Fruit fly (Drosophila melanogaster) whole organism, prepupa: Measurements from ENCODE around the gene CG17681.
A peak's percentile ranks its signal among the peaks of the same experiment; 100 is the strongest.

Experiments
- Blimp-1 ChIP-seq: fragments of 200-800 bp; sonication (Bioruptor generic); optimal IDR thresholded peaks from 3 replicates; lab custom pipeline; 2017; ENCODE audit warnings: missing biosample characterization, missing genetic modification characterization, mild to moderate bottlenecking, moderate library complexity, missing genetic modification reagents
- CG10669 ChIP-seq: fragments of 200-800 bp; sonication (Bioruptor generic); optimal IDR thresholded peaks from 3 replicates; lab custom pipeline; 2018; ENCODE audit warnings: missing biosample characterization, mild to moderate bottlenecking, missing genetic modification characterization, moderate library complexity
- CG11294 ChIP-seq: fragments of 200-800 bp; sonication (Bioruptor generic); IDR thresholded peaks from 2 replicates; pipeline ENCODE4 v1.3.6; 2022; ENCODE audit warnings: missing biosample characterization, missing genetic modification characterization
- CG11762 ChIP-seq: fragments of 200-800 bp; sonication (Bioruptor generic); optimal IDR thresholded peaks from 3 replicates; lab custom pipeline; 2016; ENCODE audit warnings: missing biosample characterization, missing genetic modification characterization; ENCODE audit not compliant: insufficient read depth
- CG15336 ChIP-seq: fragments of 200-800 bp; sonication (Bioruptor generic); IDR thresholded peaks from 2 replicates; pipeline ENCODE4 v1.3.6; 2022; ENCODE audit warnings: missing biosample characterization, missing genetic modification characterization
- CG1621 ChIP-seq: fragments of 200-800 bp; sonication (Bioruptor generic); optimal IDR thresholded peaks from 3 replicates; lab custom pipeline; 2018; ENCODE audit warnings: missing biosample characterization, mild to moderate bottlenecking, missing genetic modification characterization
- CG32006 ChIP-seq: fragments of 200-800 bp; sonication (Bioruptor generic); optimal IDR thresholded peaks from 3 replicates; lab custom pipeline; 2017; ENCODE audit warnings: missing biosample characterization, mild to moderate bottlenecking, missing genetic modification characterization
- CG34406 ChIP-seq: fragments of 200-800 bp; sonication (Bioruptor generic); optimal IDR thresholded peaks from 3 replicates; lab custom pipeline; 2016; ENCODE audit warnings: missing biosample characterization, missing genetic modification characterization
- CG3919 ChIP-seq: fragments of 200-800 bp; sonication (Bioruptor generic); optimal IDR thresholded peaks from 3 replicates; lab custom pipeline; 2016; ENCODE audit warnings: missing biosample characterization, missing genetic modification characterization
- CG4318 ChIP-seq: fragments of 200-800 bp; sonication (Bioruptor generic); optimal IDR thresholded peaks from 3 replicates; lab custom pipeline; 2017; ENCODE audit warnings: missing biosample characterization, mild to moderate bottlenecking, missing genetic modification characterization
- CG6163 ChIP-seq: fragments of 200-800 bp; sonication (Bioruptor generic); IDR thresholded peaks from 3 replicates; pipeline ENCODE4 v1.3.6; 2022; ENCODE audit warnings: missing biosample characterization, missing genetic modification characterization
- CG6276 ChIP-seq: fragments of 200-800 bp; sonication (Bioruptor generic); optimal IDR thresholded peaks from 2 replicates; lab custom pipeline; 2017; ENCODE audit warnings: missing biosample characterization, mild to moderate bottlenecking, missing genetic modification characterization
- CG6792 ChIP-seq: fragments of 200-800 bp; sonication (Bioruptor generic); optimal IDR thresholded peaks from 3 replicates; lab custom pipeline; 2016; ENCODE audit warnings: missing biosample characterization, missing genetic modification characterization
- CG6854 ChIP-seq: fragments of 200-800 bp; sonication (Bioruptor generic); optimal IDR thresholded peaks from 2 replicates; lab custom pipeline; 2017; ENCODE audit warnings: missing biosample characterization, mild to moderate bottlenecking, missing genetic modification characterization
- CG7368 ChIP-seq: fragments of 200-800 bp; sonication (Bioruptor generic); optimal IDR thresholded peaks from 3 replicates; lab custom pipeline; 2016; ENCODE audit warnings: missing biosample characterization, missing genetic modification characterization
- CG8119 ChIP-seq: fragments of 200-800 bp; sonication (Bioruptor generic); IDR thresholded peaks from 3 replicates; pipeline ENCODE4 v1.3.6; 2022; ENCODE audit warnings: missing biosample characterization, missing genetic modification characterization
- CG8319 ChIP-seq: fragments of 200-800 bp; sonication (Bioruptor generic); optimal IDR thresholded peaks from 3 replicates; lab custom pipeline; 2016; ENCODE audit warnings: missing biosample characterization, missing genetic modification characterization
- CG8632 ChIP-seq: fragments of 200-800 bp; sonication (Bioruptor generic); optimal IDR thresholded peaks from 3 replicates; lab custom pipeline; 2016; ENCODE audit warnings: missing biosample characterization, missing genetic modification characterization
- CG9139 ChIP-seq: fragments of 200-800 bp; sonication (Bioruptor generic); optimal IDR thresholded peaks from 3 replicates; lab custom pipeline; 2017; ENCODE audit warnings: missing biosample characterization, mild to moderate bottlenecking, missing genetic modification characterization
- Eip75B ChIP-seq: fragments of 200-800 bp; sonication (Bioruptor generic); optimal IDR thresholded peaks from 3 replicates; lab custom pipeline; 2016; ENCODE audit warnings: missing biosample characterization, missing genetic modification characterization
- Eip78C ChIP-seq: fragments of 200-800 bp; sonication (Bioruptor generic); peaks from one replicate; lab custom pipeline; 2016; ENCODE audit warnings: missing biosample characterization, missing genetic modification characterization
- Eip93F ChIP-seq: fragments of 200-800 bp; sonication (Bioruptor generic); optimal IDR thresholded peaks from 2 replicates; lab custom pipeline; 2016; ENCODE audit warnings: missing biosample characterization, mild to moderate bottlenecking, missing genetic modification characterization
- Ets21C ChIP-seq: fragments of 200-800 bp; sonication (Bioruptor generic); optimal IDR thresholded peaks from 3 replicates; lab custom pipeline; 2016; ENCODE audit warnings: missing biosample characterization, missing genetic modification characterization
- Ets96B ChIP-seq: fragments of 200-800 bp; optimal IDR thresholded peaks from 2 replicates; lab custom pipeline; 2019; ENCODE audit warnings: missing biosample characterization, mild to moderate bottlenecking, missing genetic modification characterization, moderate library complexity
- Gug ChIP-seq: fragments of 200-800 bp; sonication (Bioruptor generic); IDR thresholded peaks from 2 replicates; pipeline ENCODE4 v1.3.6; 2022; ENCODE audit warnings: missing biosample characterization, missing genetic modification characterization
- Hr38 ChIP-seq: sonication (Bioruptor generic); optimal IDR thresholded peaks from 2 replicates; lab custom pipeline; 2016; ENCODE audit warnings: missing biosample characterization, missing genetic modification characterization
- Hr39 ChIP-seq: fragments of 200-800 bp; sonication (Bioruptor generic); optimal IDR thresholded peaks from 2 replicates; lab custom pipeline; 2016; ENCODE audit warnings: missing biosample characterization, missing genetic modification characterization
- Hr4 ChIP-seq: fragments of 200-800 bp; sonication (Bioruptor generic); optimal IDR thresholded peaks from 3 replicates; lab custom pipeline; 2016; ENCODE audit warnings: missing biosample characterization, missing genetic modification characterization
- Lpt ChIP-seq: fragments of 200-800 bp; sonication (Bioruptor generic); optimal IDR thresholded peaks from 3 replicates; lab custom pipeline; 2016; ENCODE audit warnings: missing biosample characterization, missing genetic modification characterization
- Met ChIP-seq: fragments of 200-800 bp; sonication (Bioruptor generic); optimal IDR thresholded peaks from 3 replicates; lab custom pipeline; 2016; ENCODE audit warnings: missing biosample characterization, missing genetic modification characterization
- OdsH ChIP-seq: fragments of 200-800 bp; sonication (Bioruptor generic); optimal IDR thresholded peaks from 3 replicates; lab custom pipeline; 2016; ENCODE audit warnings: missing biosample characterization, missing genetic modification characterization
- Smox ChIP-seq: fragments of 200-800 bp; sonication (Bioruptor generic); optimal IDR thresholded peaks from 3 replicates; lab custom pipeline; 2016; ENCODE audit warnings: missing biosample characterization, missing genetic modification characterization
- Sox102F ChIP-seq: fragments of 200-800 bp; sonication (Bioruptor generic); optimal IDR thresholded peaks from 2 replicates; lab custom pipeline; 2016; ENCODE audit warnings: missing biosample characterization, mild to moderate bottlenecking, missing genetic modification characterization
- Sox14 ChIP-seq: fragments of 200-800 bp; sonication (Bioruptor generic); optimal IDR thresholded peaks from 3 replicates; lab custom pipeline; 2016; ENCODE audit warnings: missing biosample characterization, missing genetic modification characterization
- Sox15 ChIP-seq: fragments of 200-800 bp; sonication (Bioruptor generic); optimal IDR thresholded peaks from 3 replicates; lab custom pipeline; 2016; ENCODE audit warnings: missing biosample characterization, missing genetic modification characterization
- achi ChIP-seq: fragments of 200-800 bp; sonication (Bioruptor generic); optimal IDR thresholded peaks from 3 replicates; lab custom pipeline; 2016; ENCODE audit warnings: missing biosample characterization, missing genetic modification characterization
- acj6 ChIP-seq: fragments of 200-800 bp; sonication (Bioruptor generic); optimal IDR thresholded peaks from 3 replicates; lab custom pipeline; 2016; ENCODE audit warnings: missing biosample characterization, missing genetic modification characterization
- cyc ChIP-seq: fragments of 200-800 bp; sonication (Bioruptor generic); optimal IDR thresholded peaks from 3 replicates; lab custom pipeline; 2016; ENCODE audit warnings: missing biosample characterization, missing genetic modification characterization
- dac ChIP-seq: fragments of 200-800 bp; sonication (Bioruptor generic); optimal IDR thresholded peaks from 2 replicates; lab custom pipeline; 2017; ENCODE audit warnings: missing biosample characterization, mild to moderate bottlenecking, missing genetic modification characterization
- dsx ChIP-seq: fragments of 200-800 bp; optimal IDR thresholded peaks from 3 replicates; lab custom pipeline; 2019; ENCODE audit warnings: missing biosample characterization, mild to moderate bottlenecking, missing genetic modification characterization, moderate library complexity; ENCODE audit not compliant: poor library complexity, severe bottlenecking
- esn ChIP-seq: fragments of 200-800 bp; sonication (Bioruptor generic); optimal IDR thresholded peaks from 2 replicates; lab custom pipeline; 2016; ENCODE audit warnings: missing biosample characterization, mild to moderate bottlenecking, missing genetic modification characterization, moderate library complexity
- fd59A ChIP-seq: fragments of 200-800 bp; sonication (Bioruptor generic); optimal IDR thresholded peaks from 2 replicates; lab custom pipeline; 2017; ENCODE audit warnings: missing biosample characterization, mild to moderate bottlenecking, missing genetic modification characterization, missing genetic modification reagents
- fd85E ChIP-seq: fragments of 200-800 bp; sonication (Bioruptor generic); optimal IDR thresholded peaks from 3 replicates; lab custom pipeline; 2016; ENCODE audit warnings: missing biosample characterization, missing genetic modification characterization
- fkh ChIP-seq: fragments of 200-800 bp; sonication (Bioruptor generic); optimal IDR thresholded peaks from 3 replicates; lab custom pipeline; 2017; ENCODE audit warnings: missing biosample characterization, mild to moderate bottlenecking, missing genetic modification characterization, moderate library complexity
- net ChIP-seq: fragments of 200-800 bp; sonication (Bioruptor generic); optimal IDR thresholded peaks from 3 replicates; lab custom pipeline; 2016; ENCODE audit warnings: missing biosample characterization, missing genetic modification characterization
- pdm3 ChIP-seq: fragments of 200-800 bp; sonication (Bioruptor generic); optimal IDR thresholded peaks from 3 replicates; lab custom pipeline; 2016; ENCODE audit warnings: missing biosample characterization, missing genetic modification characterization
- salr ChIP-seq, 2 experiments: fragments of 200-800 bp; sonication (Bioruptor generic); optimal IDR thresholded peaks; 3 replicates each; lab custom pipeline; 2016 to 2018; ENCODE audit warnings: missing biosample characterization in 2 of 2, missing genetic modification characterization in 2 of 2, mild to moderate bottlenecking in 1 of 2
- spab ChIP-seq: fragments of 200-800 bp; sonication (Bioruptor generic); optimal IDR thresholded peaks from 2 replicates; lab custom pipeline; 2017; ENCODE audit warnings: missing biosample characterization, mild to moderate bottlenecking, missing genetic modification characterization, missing genetic modification reagents
- svp ChIP-seq: fragments of 200-800 bp; sonication (Bioruptor generic); peaks from one replicate; lab custom pipeline; 2016; ENCODE audit warnings: missing biosample characterization, missing genetic modification characterization
- topi ChIP-seq: fragments of 200-800 bp; sonication (Bioruptor generic); optimal IDR thresholded peaks from 3 replicates; lab custom pipeline; 2016; ENCODE audit warnings: missing biosample characterization, missing genetic modification characterization
- vri ChIP-seq: fragments of 200-800 bp; sonication (Bioruptor generic); optimal IDR thresholded peaks from 3 replicates; lab custom pipeline; 2016; ENCODE audit warnings: missing biosample characterization, mild to moderate bottlenecking, missing genetic modification characterization

CG17681 gene

dm6 chr2L:18115104-18115503 is 37.8 kb upstream of the CG17681 start:
- peak; percentile 31 for TF ChIP-seq vri (GFP tag; lab: Kevin White, UChicago)
- TF ChIP-seq svp (GFP tag; lab: Kevin White, UChicago), result peak; percentile 54
- TF ChIP-seq OdsH (GFP tag; lab: Kevin White, UChicago), result no peak
- peak; percentile 13 for TF ChIP-seq fkh

dm6 chr2L:18119643-18120042 is 33.3 kb upstream of the CG17681 start, which contains the start of gene CG5758:
TSS of gene CG5758 (plus strand) at chr2L:18119995.
- no peak for TF ChIP-seq CG15336
- TF ChIP-seq CG32006, result no peak
- TF ChIP-seq Ets21C (GFP tag; lab: Kevin White, UChicago), result no peak
- TF ChIP-seq CG3919 (GFP tag; lab: Kevin White, UChicago), result peak; percentile 47
- peak; percentile 1 for TF ChIP-seq CG8319 (GFP tag; lab: Kevin White, UChicago)
- no peak for TF ChIP-seq CG11294 (GFP tag; lab: Robert Waterston, UW)
- TF ChIP-seq CG4318 (GFP tag; lab: Kevin White, UChicago), result no peak
- peak; percentile 6 for TF ChIP-seq Ets96B
- no peak; the same call in 1 of the 2 replicates for TF ChIP-seq Gug (GFP tag; lab: Robert Waterston, UW)
- TF ChIP-seq CG11762 (GFP tag; lab: Kevin White, UChicago), result no peak
- TF ChIP-seq net (GFP tag; lab: Kevin White, UChicago), result peak; percentile 30
- peak; percentile 50 for TF ChIP-seq Smox
- TF ChIP-seq Sox15 (GFP tag; lab: Kevin White, UChicago), result no peak
- TF ChIP-seq CG8632 (GFP tag; lab: Kevin White, UChicago), result no peak
- TF ChIP-seq salr (GFP tag; optimal IDR thresholded peaks at IDR 0.05; lab: Kevin White, UChicago), result no peak
- TF ChIP-seq Hr38 (GFP tag; lab: Kevin White, UChicago), result no peak
- peak; percentile 26 for TF ChIP-seq OdsH (GFP tag; lab: Kevin White, UChicago)
- TF ChIP-seq Eip75B, result peak; percentile 31
- no peak for TF ChIP-seq CG34406 (GFP tag; lab: Kevin White, UChicago)
- TF ChIP-seq CG1621 (tag; lab: Kevin White, UChicago), result peak; percentile 79
- no peak for TF ChIP-seq CG6276
- TF ChIP-seq spab, result no peak
- TF ChIP-seq Blimp-1 (GFP tag; lab: Kevin White, UChicago), result no peak
- no peak for TF ChIP-seq acj6 (GFP tag; lab: Kevin White, UChicago)
- TF ChIP-seq esn, result peak; percentile 50
- TF ChIP-seq CG10669 (GFP tag; lab: Kevin White, UChicago), result no peak
- TF ChIP-seq topi (GFP tag; lab: Kevin White, UChicago), result peak; percentile 34
- TF ChIP-seq CG7368 (GFP tag; lab: Kevin White, UChicago), result no peak
- TF ChIP-seq fd85E (GFP tag; lab: Kevin White, UChicago), result no peak
- peak; percentile 82 for TF ChIP-seq Eip78C (GFP tag; lab: Kevin White, UChicago)
- TF ChIP-seq Hr39 (GFP tag; lab: Kevin White, UChicago), result peak; percentile 31
- TF ChIP-seq fkh, result no peak
- peak; percentile 25 for TF ChIP-seq vri (GFP tag; lab: Kevin White, UChicago)
- TF ChIP-seq dac (GFP tag; lab: Kevin White, UChicago), result no peak
- no peak for TF ChIP-seq CG6163 (GFP tag; lab: Robert Waterston, UW)
- peak; percentile 33 for TF ChIP-seq Sox14 (GFP tag; lab: Kevin White, UChicago)
- TF ChIP-seq dsx (GFP tag; lab: Kevin White, UChicago), result no peak
- peak; percentile 16 for TF ChIP-seq cyc (GFP tag; lab: Kevin White, UChicago)
- TF ChIP-seq Met, result peak; percentile 49
- no peak for TF ChIP-seq achi
- no peak for TF ChIP-seq Sox102F (GFP tag; lab: Kevin White, UChicago)
- no peak for TF ChIP-seq fd59A (GFP tag; lab: Kevin White, UChicago)
- TF ChIP-seq Lpt (GFP tag; lab: Kevin White, UChicago), result no peak
- TF ChIP-seq Hr4, result peak; percentile 41
- TF ChIP-seq CG8119, result peak; percentile 16; the same call in 1 of the 3 replicates
- peak; percentile 22 for TF ChIP-seq CG6792 (GFP tag; lab: Kevin White, UChicago)
- TF ChIP-seq pdm3, result peak; percentile 50
- TF ChIP-seq Eip93F (GFP tag; lab: Kevin White, UChicago), result no peak
- no peak for TF ChIP-seq CG6854 (GFP tag; lab: Kevin White, UChicago)
- TF ChIP-seq CG9139 (GFP tag; lab: Kevin White, UChicago), result no peak
